Worm (Caenorhabditis elegans) whole organism, L4/young adult: ENCODE results near the gene madf-5.

Source experiments
- W03F9.2 ChIP-seq: fragments of 150-350 bp; optimal IDR thresholded peaks from 2 replicates; lab custom pipeline; 2014; ENCODE audit warnings: missing biosample characterization, missing genetic modification characterization
- dao-5 ChIP-seq: sonication (generic microtip); optimal IDR thresholded peaks from 2 replicates; lab custom pipeline; 2016; ENCODE audit warnings: missing genotype, missing genetic modification characterization, moderate library complexity, missing compliant biosample characterization
- him-1 ChIP-seq: sonication (generic microtip); optimal IDR thresholded peaks from 2 replicates; lab custom pipeline; 2016; ENCODE audit warnings: missing genotype, missing genetic modification reagents, missing genetic modification characterization, missing compliant biosample characterization

madf-5 gene

ce11 chrII:14570541-14571160, 2.8 kb upstream of the madf-5 start:
- TF ChIP-seq him-1 (tag; lab: Kevin White, UChicago) (no peak), dao-5 (tag; lab: Kevin White, UChicago) (no peak), W03F9.2 (no peak)

DNA sequence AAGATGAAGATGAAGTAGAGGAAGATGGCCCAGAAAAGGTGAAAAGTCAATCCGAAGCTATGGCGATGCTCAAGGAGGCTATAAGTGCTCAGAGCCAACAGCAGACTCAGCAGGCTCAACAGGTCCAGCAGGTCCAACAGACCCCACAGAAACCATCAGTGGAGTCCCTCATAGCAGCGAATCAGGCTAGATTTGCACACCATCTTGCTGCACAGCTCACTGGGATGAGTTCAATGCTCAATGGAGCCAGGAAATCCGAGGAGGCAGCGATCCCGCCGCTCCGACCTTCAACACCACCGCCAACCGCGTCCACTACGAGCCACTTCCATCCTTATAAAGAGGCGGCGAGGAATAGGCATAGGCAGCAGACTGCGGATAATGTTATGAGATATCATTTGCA, 1.4 kb downstream of the madf-5 start:
- TF ChIP-seq dao-5 (tag; lab: Kevin White, UChicago) (no peak), W03F9.2 (no peak), him-1 (tag; lab: Kevin White, UChicago) (no peak)

DNA sequence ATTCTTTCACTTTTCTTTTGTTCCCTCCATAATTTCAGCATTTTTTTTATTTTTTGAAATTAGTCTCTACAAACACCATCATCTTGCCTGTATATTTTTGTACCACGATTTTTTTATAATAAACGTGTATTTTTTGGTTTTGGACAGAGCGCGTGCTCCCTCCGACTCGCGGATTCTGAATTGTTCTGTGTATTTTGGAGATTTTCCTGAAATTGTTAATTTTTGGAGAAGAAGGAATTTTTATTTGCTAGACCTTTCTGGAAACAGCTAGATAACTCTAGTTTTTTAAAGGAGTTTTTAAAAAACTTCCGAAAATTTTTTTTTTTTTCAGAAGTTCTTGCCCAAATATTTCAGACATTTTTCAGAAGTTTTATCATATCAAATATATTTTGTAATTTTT, 3.0 kb downstream of the madf-5 start, which contains the start of gene C01G12.13:
C01G12.13 (plus strand) TSS at position 301 of the 400 bp plus-strand sequence.
- TF ChIP-seq dao-5 (tag; lab: Kevin White, UChicago) = no peak
- TF ChIP-seq W03F9.2 = no peak
- no peak for TF ChIP-seq him-1 (tag; lab: Kevin White, UChicago)

DNA sequence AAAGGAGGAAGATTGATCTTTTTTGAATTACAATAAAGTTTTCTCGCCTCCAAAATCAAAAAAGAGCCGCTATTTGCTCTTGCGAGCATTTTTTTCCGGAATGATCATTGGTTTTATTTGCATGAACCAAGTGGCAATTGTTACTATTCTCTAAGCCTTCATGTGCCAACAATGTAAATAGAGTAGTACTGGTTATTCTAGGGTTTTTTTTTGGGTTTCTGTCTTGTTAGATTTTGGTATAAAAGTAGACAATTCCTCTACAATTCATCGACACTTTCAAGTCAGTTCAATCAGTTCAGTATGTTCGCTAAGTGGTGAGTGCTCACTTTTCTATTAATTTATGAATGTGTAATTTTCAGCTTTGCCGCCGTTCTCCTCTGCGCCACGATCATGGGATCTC, 4.6 kb downstream of the madf-5 start, which contains the start of gene nspb-7:
nspb-7 (plus strand) TSS at position 301 of the 400 bp plus-strand sequence.
- TF ChIP-seq him-1 (tag; lab: Kevin White, UChicago) (no peak), dao-5 (tag; lab: Kevin White, UChicago) (no peak), W03F9.2 (no peak)

- TF ChIP-seq dao-5 (tag; lab: Kevin White, UChicago) (no peak), W03F9.2 (no peak)
Observed at ce11 chrII:14578716-14579115, 5.3 kb downstream of the madf-5 start, which contains the start of gene C01G12.9. Gene C01G12.9, plus strand, starts transcription at chrII:14579016.

DNA sequence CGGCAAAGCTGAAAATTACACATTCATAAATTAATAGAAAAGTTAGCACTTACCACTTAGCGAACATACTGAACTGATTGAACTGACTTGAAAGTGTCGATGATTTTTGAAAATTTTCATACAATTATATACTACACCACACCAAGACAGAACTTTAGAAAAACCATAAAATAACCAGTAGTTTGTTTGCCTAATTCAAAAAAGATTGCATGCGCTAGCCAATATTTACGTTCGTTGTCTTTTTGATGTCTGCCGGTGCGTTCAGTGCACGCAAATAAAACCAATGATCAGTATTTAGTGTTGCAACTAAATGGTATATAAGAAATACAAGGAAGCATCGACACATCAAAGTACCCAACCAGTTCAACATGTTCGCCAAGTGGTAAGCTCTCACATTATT, 7.1 kb downstream of the madf-5 start, which contains the start of the genes nspb-8 and nspb-9:
nspb-8 (minus strand) TSS at position 101 of the 400 bp plus-strand sequence.
nspb-9 (plus strand) TSS at position 311 of the 400 bp plus-strand sequence.
- TF ChIP-seq him-1 (tag; lab: Kevin White, UChicago) = no peak

ce11 chrII:14582206-14582605, 8.8 kb downstream of the madf-5 start, which contains the start of gene C01G12.3:
Gene C01G12.3, minus strand, starts transcription at chrII:14582306.
- no peak for TF ChIP-seq dao-5 (tag; lab: Kevin White, UChicago)

DNA sequence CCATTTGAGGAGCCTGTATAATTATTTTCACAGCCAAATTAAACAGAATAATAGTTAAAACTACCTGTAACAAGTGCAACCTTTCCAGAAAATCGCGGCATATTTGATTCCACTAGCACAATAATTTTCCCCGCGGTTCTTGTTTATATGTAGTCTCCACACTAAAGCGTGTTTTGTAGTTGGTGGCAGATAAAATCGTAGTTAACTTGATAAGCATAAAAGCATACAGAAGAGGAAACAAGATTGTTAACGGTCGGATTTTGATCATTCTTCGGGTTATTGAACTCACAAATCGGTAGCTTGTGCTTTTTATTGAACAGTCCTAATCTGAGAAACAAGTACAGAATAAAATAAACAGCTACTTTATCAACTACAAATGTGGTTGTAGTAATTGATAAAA, 14.0 kb downstream of the madf-5 start, which contains the start of gene C01G12.5:
C01G12.5 (minus strand) TSS at position 101 of the 400 bp plus-strand sequence.
- no peak for TF ChIP-seq dao-5 (tag; lab: Kevin White, UChicago)

DNA sequence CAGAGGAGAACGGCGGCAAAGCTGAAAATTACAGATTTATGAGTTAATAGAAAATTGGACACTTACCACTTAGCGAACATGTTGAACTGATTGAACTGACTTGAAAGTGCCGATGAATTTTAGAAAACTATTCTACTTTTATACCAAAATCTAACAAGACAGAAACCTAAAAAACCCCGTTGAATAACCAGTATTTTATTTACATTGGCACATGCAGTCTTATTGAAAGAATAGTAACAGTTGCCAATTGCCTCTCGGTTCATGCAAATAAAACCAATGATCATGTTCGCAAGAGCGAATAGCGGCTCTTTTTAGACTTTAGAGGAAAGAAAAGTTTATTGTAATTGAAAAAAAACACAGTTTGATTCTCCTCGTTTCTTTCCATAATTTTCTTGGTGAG, 14.7 kb downstream of the madf-5 start, which contains the start of gene nspb-10:
nspb-10 (minus strand) TSS at position 101 of the 400 bp plus-strand sequence.
- TF ChIP-seq W03F9.2 = no peak
- TF ChIP-seq dao-5 (tag; lab: Kevin White, UChicago) = no peak
- no peak for TF ChIP-seq him-1 (tag; lab: Kevin White, UChicago)

DNA sequence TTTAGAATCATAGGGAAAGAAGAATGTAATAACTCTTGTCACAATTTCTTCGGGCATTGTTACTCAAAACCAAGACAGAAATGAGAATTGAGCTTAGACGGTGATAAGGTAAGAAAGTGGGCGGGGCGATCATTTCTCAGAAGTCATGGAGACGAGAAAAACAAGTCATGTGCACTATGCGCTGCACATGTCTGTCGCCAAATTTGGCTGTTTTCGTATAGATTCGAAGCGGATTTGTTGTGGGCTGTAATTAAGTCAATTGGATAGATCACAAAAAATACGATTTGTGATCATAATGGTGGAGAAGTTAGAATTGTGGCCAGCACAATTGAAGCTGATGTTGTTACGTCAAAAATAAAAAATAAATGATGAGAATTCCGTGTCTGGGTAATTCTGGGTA, 18.3 kb downstream of the madf-5 start, which contains the start of gene C01G12.7:
C01G12.7 (minus strand) TSS at position 195 of the 400 bp plus-strand sequence.
- TF ChIP-seq W03F9.2 = no peak
- no peak for TF ChIP-seq dao-5 (tag; lab: Kevin White, UChicago)
- no peak for TF ChIP-seq him-1 (tag; lab: Kevin White, UChicago)

- TF ChIP-seq dao-5 (tag; lab: Kevin White, UChicago) (no peak), W03F9.2 (no peak), him-1 (tag; lab: Kevin White, UChicago) (no peak)
Observed at ce11 chrII:14592629-14593028, 19.2 kb downstream of the madf-5 start.

ce11 chrII:14593281-14593680, 19.9 kb downstream of the madf-5 start, which contains the start of gene catp-4:
Gene catp-4, plus strand, starts transcription at chrII:14593581.
- TF ChIP-seq W03F9.2 = no peak
- no peak for TF ChIP-seq him-1 (tag; lab: Kevin White, UChicago)
- no peak for TF ChIP-seq dao-5 (tag; lab: Kevin White, UChicago)

ce11 chrII:14597788-14598187, 24.4 kb downstream of the madf-5 start:
- TF ChIP-seq W03F9.2 (no peak), dao-5 (tag; lab: Kevin White, UChicago) (no peak), him-1 (tag; lab: Kevin White, UChicago) (no peak)

- TF ChIP-seq W03F9.2 = no peak
- no peak for TF ChIP-seq him-1 (tag; lab: Kevin White, UChicago)
- no peak for TF ChIP-seq dao-5 (tag; lab: Kevin White, UChicago)
Observed at ce11 chrII:14598367-14598766, 25.0 kb downstream of the madf-5 start.
